Fruit fly (Drosophila melanogaster): ENCODE measurements around the gene LKRSDH.
A peak's percentile ranks its signal among the peaks of the same experiment; 100 is the strongest.

Gene LKRSDH

DNA sequence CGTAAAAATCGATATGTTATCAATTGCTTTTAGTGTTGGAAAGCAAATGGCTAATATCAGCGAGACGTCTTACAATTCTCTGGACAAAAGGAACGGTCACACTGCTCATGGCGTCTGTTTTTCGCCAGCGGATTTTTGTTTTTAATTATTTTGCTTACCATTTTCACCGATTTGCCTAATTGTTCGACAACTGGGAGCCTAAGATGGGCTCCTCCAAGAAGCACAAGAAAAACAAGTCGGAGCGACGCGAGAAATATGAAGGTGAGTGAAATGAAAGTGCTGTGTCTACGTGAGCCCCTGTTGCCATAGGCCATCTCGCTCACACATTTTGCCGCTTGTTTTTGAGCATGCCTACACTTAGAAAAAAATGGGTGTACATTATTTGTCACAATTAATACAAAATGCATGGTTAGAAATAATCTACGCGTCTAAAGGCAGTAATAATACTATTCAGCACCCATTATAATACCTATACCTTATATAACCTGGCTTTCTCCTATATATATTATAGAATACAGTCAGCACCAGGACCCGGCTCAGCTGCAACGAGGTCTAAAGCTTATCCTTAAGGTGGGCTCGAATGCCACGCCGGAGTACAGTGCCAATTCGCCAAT lies 12.9 kb downstream of the LKRSDH start, which contains the start of gene Brd7-9 (continued):
- peak; percentile 65 to 76 for TF ChIP-seq Pdp1 (GFP tag; optimal IDR thresholded peaks at IDR 0.05)
- TF ChIP-seq CG8924 (tag; optimal IDR thresholded peaks at IDR 0.05) = peak; percentile 68
- TF ChIP-seq peb (GFP tag; IDR thresholded peaks at IDR 0.05) = no peak
- TF ChIP-seq Gug (GFP tag; IDR thresholded peaks at IDR 0.05) = peak; percentile 46; the same call in 2 of the 4 replicates
- peak; percentile 67 for TF ChIP-seq MBD-R2 (GFP tag; IDR thresholded peaks at IDR 0.05)
- TF ChIP-seq lilli (GFP tag; optimal IDR thresholded peaks at IDR 0.05) = peak; percentile 73
- TF ChIP-seq Dbx (GFP tag; IDR thresholded peaks at IDR 0.05) = peak; percentile 79; the same call in 2 of the 3 replicates
- peak; percentile 56 for TF ChIP-seq CG8944 (GFP tag; optimal IDR thresholded peaks at IDR 0.05)
- TF ChIP-seq CG7745 (tag; optimal IDR thresholded peaks at IDR 0.05) = no peak
- TF ChIP-seq exex (tag; optimal IDR thresholded peaks at IDR 0.05) = no peak
- TF ChIP-seq Rfx (GFP tag; IDR thresholded peaks at IDR 0.05) = peak; percentile 87
- peak; percentile 63 for TF ChIP-seq odd (GFP tag; optimal IDR thresholded peaks at IDR 0.05)
- no peak for TF ChIP-seq ac (GFP tag; optimal IDR thresholded peaks at IDR 0.05)
- TF ChIP-seq pb (GFP tag; optimal IDR thresholded peaks at IDR 0.05) = peak; percentile 39
- peak; percentile 70 for TF ChIP-seq gro (GFP tag; optimal IDR thresholded peaks at IDR 0.05)
- peak; percentile 80 for TF ChIP-seq Fer1 (GFP tag; optimal IDR thresholded peaks at IDR 0.05)
- no peak for TF ChIP-seq Mad (GFP tag; optimal IDR thresholded peaks at IDR 0.05)
- TF ChIP-seq vnd (GFP tag; IDR thresholded peaks at IDR 0.05; ENCODE audit: partially characterized antibody) = peak; percentile 31; the same call in 1 of the 3 replicates
- TF ChIP-seq stwl (tag; optimal IDR thresholded peaks at IDR 0.05) = peak; percentile 88
- TF ChIP-seq D (optimal IDR thresholded peaks at IDR 0.05) = no peak
- TF ChIP-seq D (GFP tag; optimal IDR thresholded peaks at IDR 0.05) = peak; percentile 61
- peak; percentile 77 for TF ChIP-seq B-H1 (GFP tag; IDR thresholded peaks at IDR 0.05)
- TF ChIP-seq Bteb2 (GFP tag; optimal IDR thresholded peaks at IDR 0.05) = peak; percentile 63
- TF ChIP-seq CG10209 (GFP tag; optimal IDR thresholded peaks at IDR 0.05) = peak; percentile 68
- no peak for TF ChIP-seq CG15696 (tag; optimal IDR thresholded peaks at IDR 0.05)
- 0 out of 2 replicates have a peak, but pooled peaks have one; percentile 41 for TF ChIP-seq ham (GFP tag; IDR thresholded peaks at IDR 0.05)
- no peak for TF ChIP-seq CG8089 (GFP tag; optimal IDR thresholded peaks at IDR 0.05)
- peak in 1 of 2 experiments; percentile 76 for TF ChIP-seq bsh (GFP tag; optimal IDR thresholded peaks at IDR 0.05)
- TF ChIP-seq row (GFP tag; IDR thresholded peaks at IDR 0.05) = peak; percentile 65
- peak; percentile 43 for TF ChIP-seq NC2β (GFP tag; optimal IDR thresholded peaks at IDR 0.05)
- peak; percentile 82 for TF ChIP-seq CG11456 (GFP tag; IDR thresholded peaks at IDR 0.05)
- TF ChIP-seq Neu2 (GFP tag; optimal IDR thresholded peaks at IDR 0.05; ENCODE audit: borderline replicate concordance) = no peak
- TF ChIP-seq Hr39 (optimal IDR thresholded peaks at IDR 0.05) = no peak
- no peak for TF ChIP-seq CG7271 (tag; optimal IDR thresholded peaks at IDR 0.05)
- TF ChIP-seq schlank (tag; optimal IDR thresholded peaks at IDR 0.05) = no peak
- TF ChIP-seq CG2712 (tag; optimal IDR thresholded peaks at IDR 0.05) = peak; percentile 76
- TF ChIP-seq org-1 (GFP tag; optimal IDR thresholded peaks at IDR 0.05) = peak; percentile 69
- TF ChIP-seq Lhr (GFP tag; optimal IDR thresholded peaks at IDR 0.05) = no peak
- peak; percentile 38 for TF ChIP-seq CG34376 (GFP tag; optimal IDR thresholded peaks at IDR 0.05)
- TF ChIP-seq CG3838 (GFP tag; optimal IDR thresholded peaks at IDR 0.05) = peak; percentile 44
- peak; percentile 15 for TF ChIP-seq Usf (GFP tag; optimal IDR thresholded peaks at IDR 0.05)
- no peak for TF ChIP-seq prd (optimal IDR thresholded peaks at IDR 0.05)
- peak; percentile 78 for TF ChIP-seq prd (GFP tag; IDR thresholded peaks at IDR 0.05)
- TF ChIP-seq CG18619 (GFP tag; optimal IDR thresholded peaks at IDR 0.05) = peak; percentile 66
- no peak for TF ChIP-seq CG10543 (GFP tag; optimal IDR thresholded peaks at IDR 0.05)
- TF ChIP-seq crol (GFP tag; IDR thresholded peaks at IDR 0.05) = 0 out of 2 replicates have a peak, but pooled peaks have one; percentile 8
- TF ChIP-seq ATbp (GFP tag; optimal IDR thresholded peaks at IDR 0.05) = peak; percentile 79
- no peak for TF ChIP-seq hb (GFP tag; IDR thresholded peaks at IDR 0.05; ENCODE audit: partially characterized antibody)
- TF ChIP-seq Dll (GFP tag; IDR thresholded peaks at IDR 0.05; ENCODE audit: partially characterized antibody) = peak; percentile 69
- TF ChIP-seq Elba2 (GFP tag; optimal IDR thresholded peaks at IDR 0.05) = no peak
